Fruit fly (Drosophila melanogaster) whole organism, prepupa: ENCODE measurements around the gene Cse1.

Experiments
- CG16779 ChIP-seq: fragments of 200-800 bp; sonication (Bioruptor generic); optimal IDR thresholded peaks from 3 replicates; lab custom pipeline; 2017; ENCODE audit warnings: missing biosample characterization, mild to moderate bottlenecking, missing genetic modification characterization
- CG31627 ChIP-seq: fragments of 200-800 bp; sonication (Bioruptor generic); optimal IDR thresholded peaks from 3 replicates; lab custom pipeline; 2016; ENCODE audit warnings: missing biosample characterization, missing genetic modification characterization
- CG6276 ChIP-seq: fragments of 200-800 bp; sonication (Bioruptor generic); optimal IDR thresholded peaks from 2 replicates; lab custom pipeline; 2017; ENCODE audit warnings: missing biosample characterization, mild to moderate bottlenecking, missing genetic modification characterization
- CG6792 ChIP-seq: fragments of 200-800 bp; sonication (Bioruptor generic); optimal IDR thresholded peaks from 3 replicates; lab custom pipeline; 2016; ENCODE audit warnings: missing biosample characterization, missing genetic modification characterization
- CG6854 ChIP-seq: fragments of 200-800 bp; sonication (Bioruptor generic); optimal IDR thresholded peaks from 2 replicates; lab custom pipeline; 2017; ENCODE audit warnings: missing biosample characterization, mild to moderate bottlenecking, missing genetic modification characterization
- CG8319 ChIP-seq: fragments of 200-800 bp; sonication (Bioruptor generic); optimal IDR thresholded peaks from 3 replicates; lab custom pipeline; 2016; ENCODE audit warnings: missing biosample characterization, missing genetic modification characterization
- CG9139 ChIP-seq: fragments of 200-800 bp; sonication (Bioruptor generic); optimal IDR thresholded peaks from 3 replicates; lab custom pipeline; 2017; ENCODE audit warnings: missing biosample characterization, mild to moderate bottlenecking, missing genetic modification characterization
- Eip78C ChIP-seq: fragments of 200-800 bp; sonication (Bioruptor generic); peaks from one replicate; lab custom pipeline; 2016; ENCODE audit warnings: missing biosample characterization, missing genetic modification characterization
- acj6 ChIP-seq: fragments of 200-800 bp; sonication (Bioruptor generic); optimal IDR thresholded peaks from 3 replicates; lab custom pipeline; 2016; ENCODE audit warnings: missing biosample characterization, missing genetic modification characterization
- lz ChIP-seq: fragments of 200-800 bp; sonication (Bioruptor generic); optimal IDR thresholded peaks from 3 replicates; lab custom pipeline; 2016; ENCODE audit warnings: missing biosample characterization, missing genetic modification characterization
- vri ChIP-seq: fragments of 200-800 bp; sonication (Bioruptor generic); optimal IDR thresholded peaks from 3 replicates; lab custom pipeline; 2016; ENCODE audit warnings: missing biosample characterization, mild to moderate bottlenecking, missing genetic modification characterization

dm6 chr2L:16845179-16845578, 20.2 kb upstream of the Cse1 start:
- TF ChIP-seq vri (GFP tag; lab: Kevin White, UChicago) (no peak), CG16779 (no peak), CG6276 (no peak), Eip78C (no peak), CG8319 (GFP tag; lab: Kevin White, UChicago) (no peak), CG6792 (GFP tag; lab: Kevin White, UChicago) (no peak), CG31627 (GFP tag; lab: Kevin White, UChicago) (no peak), acj6 (no peak), lz (GFP tag; lab: Kevin White, UChicago) (no peak), CG6854 (GFP tag; lab: Kevin White, UChicago) (no peak), CG9139 (no peak)
